Worm (Caenorhabditis elegans): ENCODE results near the gene map-1.
A peak's percentile ranks its signal among the peaks of the same experiment; 100 is the strongest.

The map-1 gene

DNA sequence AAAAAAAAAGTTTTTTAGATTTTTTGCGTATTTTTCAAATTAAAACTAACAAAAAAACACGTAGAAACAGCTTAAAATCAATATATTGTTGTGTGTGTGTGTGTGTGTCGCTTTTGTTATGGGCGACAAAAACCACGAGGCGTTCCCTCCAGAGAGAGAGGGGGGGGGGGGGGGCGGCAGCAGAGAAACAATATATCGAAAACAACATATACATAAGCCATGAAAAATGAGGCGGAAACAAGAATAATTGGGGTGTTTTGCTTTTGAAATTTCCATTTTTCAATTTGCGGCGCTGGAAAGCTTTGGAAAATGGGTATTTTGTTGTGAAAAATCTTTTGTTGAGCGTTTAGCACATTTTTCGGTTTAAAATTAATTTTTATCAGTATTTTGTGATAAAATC, 38.7 kb upstream of the map-1 start, which contains the start of gene Y37E11AM.2:
Gene Y37E11AM.2 (minus strand): TSS at position 101 of the 400 bp plus-strand sequence.
- TF ChIP-seq ZK546.5 (tag; optimal IDR thresholded peaks at IDR 0.05) (no peak), nhr-76 (tag; optimal IDR thresholded peaks at IDR 0.05) (no peak), nhr-12 (tag; optimal IDR thresholded peaks at IDR 0.05) (no peak), ceh-9 (tag; optimal IDR thresholded peaks at IDR 0.05) (no peak), jun-1 (tag; optimal IDR thresholded peaks at IDR 0.05) (no peak), ceh-82 (tag; optimal IDR thresholded peaks at IDR 0.05) (no peak), fkh-10 (GFP tag; optimal IDR thresholded peaks at IDR 0.05) (no peak), nhr-25 (tag; optimal IDR thresholded peaks at IDR 0.05) (no peak), zag-1 (tag; optimal IDR thresholded peaks at IDR 0.05) (no peak), fos-1 (tag; optimal IDR thresholded peaks at IDR 0.05) (no peak), elt-2 (tag; optimal IDR thresholded peaks at IDR 0.05) (no peak), tbx-2 (tag; optimal IDR thresholded peaks at IDR 0.05) (no peak), pqm-1 (tag; optimal IDR thresholded peaks at IDR 0.05) (no peak), unc-39 (tag; optimal IDR thresholded peaks at IDR 0.05) (no peak), fkh-2 (tag; optimal IDR thresholded peaks at IDR 0.05) (no peak), mdl-1 (tag; optimal IDR thresholded peaks at IDR 0.05) (no peak), ceh-16 (tag; optimal IDR thresholded peaks at IDR 0.05) (no peak), lsy-12 (tag; optimal IDR thresholded peaks at IDR 0.05) (no peak), nhr-43 (tag; optimal IDR thresholded peaks at IDR 0.05; ENCODE audit: poor library complexity, severe bottlenecking) (no peak)

ce11 chrIV:3722690-3723089, 36.0 kb upstream of the map-1 start, which contains the start of gene Y37E11AM.4:
Y37E11AM.4 (minus strand) TSS chrIV:3722790.
- no peak for TF ChIP-seq elt-2 (tag; optimal IDR thresholded peaks at IDR 0.05)
- no peak for TF ChIP-seq egl-5 (tag; optimal IDR thresholded peaks at IDR 0.05)
- TF ChIP-seq tbx-2 (tag; optimal IDR thresholded peaks at IDR 0.05) = no peak

- TF ChIP-seq pqm-1 (tag; optimal IDR thresholded peaks at IDR 0.05) (peak; percentile 25), pha-4 (tag; optimal IDR thresholded peaks at IDR 0.05) (peak; percentile 15), elt-2 (tag; optimal IDR thresholded peaks at IDR 0.05) (peak; percentile 47), jun-1 (tag; optimal IDR thresholded peaks at IDR 0.05) (no peak), ama-1 (optimal IDR thresholded peaks at IDR 0.05) (no peak), nhr-237 (tag; optimal IDR thresholded peaks at IDR 0.05) (no peak)
These were observed 35.3 kb upstream of the map-1 start for ce11 chrIV:3721973-3722372.

- peak; percentile 76 for TF ChIP-seq pha-4 (tag; optimal IDR thresholded peaks at IDR 0.05)
- no peak for TF ChIP-seq ztf-11 (tag; optimal IDR thresholded peaks at IDR 0.05)
These were observed 34.0 kb upstream of the map-1 start for ce11 chrIV:3720644-3721043.

ce11 chrIV:3719057-3719456, 32.4 kb upstream of the map-1 start, which contains the start of gene Y37E11AM.3:
Y37E11AM.3 (minus strand) TSS chrIV:3719157.
- TF ChIP-seq ztf-11 (tag; optimal IDR thresholded peaks at IDR 0.05) = no peak
- no peak for TF ChIP-seq nhr-237 (tag; optimal IDR thresholded peaks at IDR 0.05)
- TF ChIP-seq fkh-10 (GFP tag; optimal IDR thresholded peaks at IDR 0.05) = no peak
- TF ChIP-seq ztf-4 (tag; optimal IDR thresholded peaks at IDR 0.05) = no peak
- no peak for TF ChIP-seq nhr-28 (tag; optimal IDR thresholded peaks at IDR 0.05)
- TF ChIP-seq zag-1 (tag; optimal IDR thresholded peaks at IDR 0.05) = no peak
- no peak for TF ChIP-seq lsy-12 (tag; optimal IDR thresholded peaks at IDR 0.05)
- no peak for TF ChIP-seq jun-1 (tag; optimal IDR thresholded peaks at IDR 0.05)
- TF ChIP-seq egl-27 (tag; optimal IDR thresholded peaks at IDR 0.05) = no peak
- no peak for TF ChIP-seq ceh-28 (tag; optimal IDR thresholded peaks at IDR 0.05)
- TF ChIP-seq ZK546.5 (tag; optimal IDR thresholded peaks at IDR 0.05) = no peak

- TF ChIP-seq nhr-237 (tag; optimal IDR thresholded peaks at IDR 0.05) (no peak), ztf-11 (tag; optimal IDR thresholded peaks at IDR 0.05) (no peak), elt-3 (tag; optimal IDR thresholded peaks at IDR 0.05) (no peak), eor-1 (tag; optimal IDR thresholded peaks at IDR 0.05) (no peak), unc-62 (GFP tag; optimal IDR thresholded peaks at IDR 0.05) (no peak), ceh-16 (tag; optimal IDR thresholded peaks at IDR 0.05) (no peak), sea-2 (GFP tag; optimal IDR thresholded peaks at IDR 0.05) (no peak)
These were observed 24.1 kb upstream of the map-1 start for ce11 chrIV:3710737-3711136.
